Fruit fly (Drosophila melanogaster) whole organism, wandering third instar larva: Measurements from ENCODE around the gene Ccn.

Experiments
- Abd-B ChIP-seq: fragments of >200 bp; optimal IDR thresholded peaks from 2 replicates; lab custom pipeline; 2017; ENCODE audit warnings: missing biosample characterization, missing genetic modification characterization
- CG32264 ChIP-seq: fragments of 200-800 bp; sonication (Bioruptor generic); optimal IDR thresholded peaks from 2 replicates; lab custom pipeline; 2016; ENCODE audit warnings: missing biosample characterization, missing genetic modification characterization
- CG9705 ChIP-seq: fragments of 200-800 bp; sonication (Bioruptor generic); optimal IDR thresholded peaks from 2 replicates; lab custom pipeline; 2018; ENCODE audit warnings: missing biosample characterization, mild to moderate bottlenecking, missing genetic modification characterization
- CrebA ChIP-seq: fragments of 200-800 bp; sonication (Bioruptor generic); optimal IDR thresholded peaks from 2 replicates; lab custom pipeline; 2016; ENCODE audit warnings: missing biosample characterization, mild to moderate bottlenecking, missing genetic modification characterization, borderline replicate concordance
- Dfd ChIP-seq: fragments of >200 bp; optimal IDR thresholded peaks from 2 replicates; lab custom pipeline; 2017; ENCODE audit warnings: missing biosample characterization, missing genetic modification characterization
- Dif ChIP-seq: fragments of 200-275, 200-300 bp; sonication (Bioruptor generic); optimal IDR thresholded peaks from 2 replicates; lab custom pipeline; 2018; ENCODE audit warnings: missing biosample characterization, missing genetic modification characterization; ENCODE audit not compliant: partially characterized antibody
- GATAd ChIP-seq: sonication (Bioruptor generic); optimal IDR thresholded peaks from 2 replicates; lab custom pipeline; 2016; ENCODE audit warnings: missing biosample characterization, missing genetic modification characterization
- HLH106 ChIP-seq: fragments of 200-800 bp; optimal IDR thresholded peaks from 3 replicates; lab custom pipeline; 2019; ENCODE audit warnings: missing biosample characterization, mild to moderate bottlenecking, missing genetic modification characterization, moderate library complexity
- Hnf4 ChIP-seq: fragments of 200-800 bp; sonication (Bioruptor generic); optimal IDR thresholded peaks from 2 replicates; lab custom pipeline; 2016; ENCODE audit warnings: missing biosample characterization, mild to moderate bottlenecking, missing genetic modification characterization
- Hr78 ChIP-seq: fragments of >200 bp; optimal IDR thresholded peaks from 2 replicates; lab custom pipeline; 2017; ENCODE audit warnings: missing biosample characterization, missing genetic modification characterization
- Hr83 ChIP-seq: fragments of 200-300 bp; sonication (Bioruptor generic); optimal IDR thresholded peaks from 2 replicates; lab custom pipeline; 2016; ENCODE audit warnings: missing biosample characterization, mild to moderate bottlenecking, missing genetic modification characterization, moderate library complexity; ENCODE audit not compliant: poor library complexity, severe bottlenecking
- Jra ChIP-seq: sonication (Bioruptor generic); optimal IDR thresholded peaks from 2 replicates; lab custom pipeline; 2016; ENCODE audit warnings: missing biosample characterization, missing genetic modification characterization
- Mio ChIP-seq: sonication (Bioruptor generic); optimal IDR thresholded peaks from 2 replicates; lab custom pipeline; 2016; ENCODE audit warnings: missing biosample characterization, missing genetic modification characterization
- Myc ChIP-seq: fragments of >200 bp; optimal IDR thresholded peaks from 2 replicates; lab custom pipeline; 2017
- N ChIP-seq: fragments of >200 bp; optimal IDR thresholded peaks from 2 replicates; lab custom pipeline; 2018; ENCODE audit warnings: missing biosample characterization, missing external identifiers, missing genetic modification characterization
- OdsH ChIP-seq: fragments of 200-800 bp; sonication (Bioruptor generic); optimal IDR thresholded peaks from 2 replicates; lab custom pipeline; 2016; ENCODE audit warnings: missing biosample characterization, mild to moderate bottlenecking, missing genetic modification characterization
- Rel ChIP-seq, 2 experiments: fragments of 200-800 bp; sonication (Bioruptor generic) in 1 of 2; optimal IDR thresholded peaks; 2 replicates in 1 of 2; 3 replicates in 1 of 2; lab custom pipeline; 2016 to 2019; ENCODE audit warnings: mild to moderate bottlenecking in 2 of 2, missing biosample characterization in 2 of 2, missing genetic modification characterization in 2 of 2, moderate library complexity in 1 of 2
- Sp1 ChIP-seq: fragments of 200-800 bp; sonication (Bioruptor generic); optimal IDR thresholded peaks from 3 replicates; lab custom pipeline; 2019; ENCODE audit warnings: missing biosample characterization, mild to moderate bottlenecking, missing genetic modification characterization, moderate library complexity
- Vsx2 ChIP-seq: fragments of 200-300, 225-300 bp; sonication (Bioruptor generic); optimal IDR thresholded peaks from 2 replicates; lab custom pipeline; 2018; ENCODE audit warnings: missing biosample characterization, missing genetic modification characterization; ENCODE audit not compliant: partially characterized antibody
- br ChIP-seq: fragments of 200-800 bp; sonication (Bioruptor generic); optimal IDR thresholded peaks from 2 replicates; lab custom pipeline; 2016; ENCODE audit warnings: missing biosample characterization, missing genetic modification characterization
- brk ChIP-seq: fragments of 200-800 bp; sonication (Bioruptor generic); optimal IDR thresholded peaks from 2 replicates; lab custom pipeline; 2016; ENCODE audit warnings: missing biosample characterization, mild to moderate bottlenecking, missing genetic modification characterization
- dl ChIP-seq, 2 experiments: fragments of 175-275, 200-275 bp in 1 of 2; fragments of 200-275 bp in 1 of 2; sonication (Bioruptor generic); optimal IDR thresholded peaks; lab custom pipeline; 2018; ENCODE audit warnings: mild to moderate bottlenecking in 2 of 2, missing biosample characterization in 2 of 2, missing genetic modification characterization in 2 of 2, moderate library complexity in 2 of 2; ENCODE audit not compliant: partially characterized antibody in 2 of 2, insufficient read depth in 1 of 2
- dmrt93B ChIP-seq: fragments of 200-800 bp; sonication (Bioruptor generic); optimal IDR thresholded peaks from 2 replicates; lab custom pipeline; 2018; ENCODE audit warnings: missing biosample characterization, mild to moderate bottlenecking, missing genetic modification characterization
- dsf ChIP-seq: sonication (Bioruptor generic); optimal IDR thresholded peaks from 2 replicates; lab custom pipeline; 2016; ENCODE audit warnings: missing biosample characterization, missing genetic modification characterization, borderline replicate concordance
- ey ChIP-seq: fragments of 200-800 bp; sonication (Bioruptor generic); optimal IDR thresholded peaks from 2 replicates; lab custom pipeline; 2016; ENCODE audit warnings: missing biosample characterization, missing genetic modification characterization
- foxo ChIP-seq, 2 experiments: fragments of 200-800 bp; sonication (Bioruptor generic); optimal IDR thresholded peaks; 2 replicates in 1 of 2; 3 replicates in 1 of 2; lab custom pipeline; 2016 to 2017; ENCODE audit warnings: missing biosample characterization in 2 of 2, missing genetic modification characterization in 2 of 2
- fru ChIP-seq: fragments of 200-800 bp; sonication (Bioruptor generic); optimal IDR thresholded peaks from 3 replicates; lab custom pipeline; 2016; ENCODE audit warnings: missing biosample characterization, mild to moderate bottlenecking, missing genetic modification characterization
- h ChIP-seq: fragments of 200-800 bp; sonication (Bioruptor generic); optimal IDR thresholded peaks from 3 replicates; lab custom pipeline; 2016; ENCODE audit warnings: missing biosample characterization, mild to moderate bottlenecking, missing genetic modification characterization
- jim ChIP-seq: fragments of 175-275, 200-325 bp; sonication (Bioruptor generic); optimal IDR thresholded peaks from 2 replicates; lab custom pipeline; 2016; ENCODE audit warnings: missing biosample characterization, mild to moderate bottlenecking, missing genetic modification characterization
- lola ChIP-seq: fragments of >200 bp; optimal IDR thresholded peaks from 2 replicates; lab custom pipeline; 2017; ENCODE audit warnings: missing biosample characterization, missing genetic modification characterization
- pan ChIP-seq: fragments of >200 bp; optimal IDR thresholded peaks from 2 replicates; lab custom pipeline; 2017
- psq ChIP-seq: fragments of 200-800 bp; sonication (Bioruptor generic); optimal IDR thresholded peaks from 3 replicates; lab custom pipeline; 2017; ENCODE audit warnings: missing biosample characterization, mild to moderate bottlenecking, missing genetic modification characterization, moderate library complexity
- rgr ChIP-seq: fragments of 200-800 bp; sonication (Bioruptor generic); optimal IDR thresholded peaks from 3 replicates; lab custom pipeline; 2016; ENCODE audit warnings: missing biosample characterization, mild to moderate bottlenecking, missing genetic modification characterization
- sage ChIP-seq: fragments of 200-800 bp; sonication (Bioruptor generic); optimal IDR thresholded peaks from 2 replicates; lab custom pipeline; 2016; ENCODE audit warnings: missing biosample characterization, mild to moderate bottlenecking, missing genetic modification characterization
- sv ChIP-seq: fragments of 200-800 bp; sonication (Bioruptor generic); optimal IDR thresholded peaks from 3 replicates; lab custom pipeline; 2016; ENCODE audit warnings: missing biosample characterization, missing genetic modification characterization
- tai ChIP-seq: sonication (Bioruptor generic); optimal IDR thresholded peaks from 2 replicates; lab custom pipeline; 2016; ENCODE audit warnings: missing biosample characterization, missing genetic modification characterization
- usp ChIP-seq: fragments of >200 bp; optimal IDR thresholded peaks from 2 replicates; lab custom pipeline; 2017; ENCODE audit warnings: missing biosample characterization, missing genetic modification characterization
- woc ChIP-seq: sonication (Bioruptor generic); optimal IDR thresholded peaks from 2 replicates; lab custom pipeline; 2016; ENCODE audit warnings: missing biosample characterization, mild to moderate bottlenecking, missing genetic modification characterization

Ccn gene

DNA sequence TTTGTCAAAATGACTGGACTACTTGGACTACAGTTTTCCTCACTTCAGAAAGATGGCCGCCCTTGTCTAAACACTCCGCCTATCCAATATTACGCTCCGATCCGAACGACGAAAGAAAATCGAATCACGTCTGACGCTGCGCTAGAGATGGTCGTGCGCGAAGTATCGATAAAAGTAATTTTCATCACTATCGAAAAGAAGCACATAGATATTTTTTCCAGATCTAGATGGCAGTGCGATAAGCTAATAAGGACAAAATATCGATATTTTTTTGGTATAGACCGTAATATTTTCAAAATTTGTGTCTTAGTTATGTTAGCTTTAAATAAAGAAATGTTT is 44.9 kb upstream of the Ccn start, which contains the start of gene Pep (continued):
- peak; percentile 8 for TF ChIP-seq jim (GFP tag; lab: Kevin White, UChicago)
- TF ChIP-seq Hr78 (GFP tag; lab: Kevin White, UChicago) = no peak

DNA sequence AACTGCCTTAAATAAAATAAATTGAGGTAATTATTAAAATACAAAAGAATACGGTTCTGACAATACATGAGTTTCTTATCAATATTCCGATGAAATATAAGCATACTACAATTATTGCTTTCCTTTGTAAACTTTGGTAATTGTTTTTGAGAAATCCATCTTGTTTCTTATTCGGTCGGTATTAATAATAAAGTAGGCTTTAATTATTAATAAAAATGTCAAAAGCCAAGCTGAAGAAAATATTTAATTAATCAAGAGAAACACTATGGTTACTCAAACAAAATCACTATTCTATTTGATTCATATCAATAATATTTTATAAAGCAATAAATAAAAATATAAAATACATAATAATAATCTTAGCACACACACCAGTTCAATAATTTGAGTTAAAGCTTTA is 43.2 kb upstream of the Ccn start, which contains the start of gene CG43085:
Gene CG43085 (minus strand): TSS at position 101 of the 400 bp plus-strand sequence.
- TF ChIP-seq jim (GFP tag; lab: Kevin White, UChicago) = no peak
- TF ChIP-seq usp (GFP tag; lab: Kevin White, UChicago) = no peak
- TF ChIP-seq dsf = no peak
- no peak for TF ChIP-seq Vsx2 (GFP tag; lab: Kevin White, UChicago)
- no peak for TF ChIP-seq lola (GFP tag; lab: Kevin White, UChicago)
- TF ChIP-seq Sp1 (GFP tag; lab: Kevin White, UChicago) = no peak
- no peak for TF ChIP-seq CG9705 (GFP tag; lab: Kevin White, UChicago)
- TF ChIP-seq Dif (GFP tag; lab: Kevin White, UChicago) = no peak
- TF ChIP-seq rgr (GFP tag; lab: Kevin White, UChicago) = no peak

DNA sequence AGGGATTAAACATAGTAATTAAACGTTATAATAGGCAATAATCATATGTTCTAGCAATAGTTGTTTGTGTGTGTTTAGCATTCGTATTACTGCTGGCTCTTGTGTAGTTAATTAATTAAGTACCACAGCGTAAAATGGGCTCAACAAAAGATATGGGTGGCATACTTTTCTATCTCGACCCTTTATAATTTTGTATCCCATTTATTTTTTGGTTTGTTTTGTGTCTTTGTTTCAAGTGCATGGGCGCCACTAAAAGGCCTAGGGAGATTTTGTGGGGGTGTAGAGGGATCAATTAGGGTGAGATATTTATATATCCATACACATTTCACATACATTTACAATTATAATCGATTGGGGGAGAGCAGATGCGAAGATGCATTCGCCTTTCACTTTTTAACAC is 42.3 kb upstream of the Ccn start:
- no peak for TF ChIP-seq Vsx2 (GFP tag; lab: Kevin White, UChicago)
- TF ChIP-seq brk (GFP tag; lab: Kevin White, UChicago) = no peak
- no peak for TF ChIP-seq Mio (GFP tag; lab: Kevin White, UChicago)
- TF ChIP-seq dmrt93B (GFP tag; lab: Kevin White, UChicago) = no peak
- no peak for TF ChIP-seq CG32264 (GFP tag; lab: Kevin White, UChicago)
- TF ChIP-seq CG9705 (GFP tag; lab: Kevin White, UChicago) = no peak
- TF ChIP-seq br (GFP tag; lab: Kevin White, UChicago) = no peak
- no peak for TF ChIP-seq Hnf4 (GFP tag; lab: Kevin White, UChicago)
- TF ChIP-seq jim (GFP tag; lab: Kevin White, UChicago) = no peak
- TF ChIP-seq tai (GFP tag; lab: Kevin White, UChicago) = no peak
- no peak for TF ChIP-seq woc (GFP tag; lab: Kevin White, UChicago)
- TF ChIP-seq dsf = no peak
- TF ChIP-seq Jra = no peak

DNA sequence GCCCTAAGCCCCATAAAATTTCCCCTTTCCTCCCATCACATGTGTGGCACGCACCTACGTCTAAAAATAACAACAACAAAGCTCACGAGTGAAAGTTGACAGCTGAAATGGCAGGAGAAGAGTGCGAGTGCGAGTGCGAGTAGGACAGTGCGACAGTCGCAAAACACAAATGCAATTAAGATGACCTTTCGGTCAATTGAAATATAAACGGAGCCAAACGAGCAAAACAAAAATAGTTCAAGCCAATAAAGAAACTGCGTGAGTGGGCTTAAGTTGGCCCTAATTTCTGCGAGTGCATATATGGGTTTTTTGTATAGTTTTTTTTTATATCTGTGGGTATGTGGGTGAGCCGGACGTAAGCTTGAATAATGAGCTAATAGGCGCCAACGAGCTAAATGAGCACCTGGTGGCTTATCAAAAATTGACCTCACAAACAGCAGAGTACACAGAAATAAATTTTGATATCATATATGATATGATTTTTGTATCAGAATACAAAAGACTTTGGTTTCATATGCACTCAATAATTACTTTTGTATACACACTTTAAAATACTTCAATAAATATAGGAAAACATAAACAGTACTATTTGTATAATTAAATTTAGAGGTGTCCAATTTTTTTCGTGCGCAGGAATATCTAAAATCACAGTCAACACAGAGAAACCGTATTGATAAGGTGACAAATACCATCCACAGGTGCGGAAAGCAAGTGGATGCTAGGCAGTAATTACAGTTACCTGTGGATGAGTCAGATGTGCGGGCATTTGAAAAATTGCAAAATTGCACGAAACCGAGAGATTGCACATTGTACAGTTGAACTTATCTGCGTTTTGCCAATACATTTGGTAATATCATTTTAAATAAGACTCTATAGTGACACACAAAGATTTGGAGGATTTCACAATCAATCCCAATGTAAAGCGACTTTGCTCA is 37.8 kb upstream of the Ccn start:
- TF ChIP-seq Dfd (no peak), fru (GFP tag; lab: Kevin White, UChicago) (peak; percentile 39), Mio (GFP tag; lab: Kevin White, UChicago) (no peak), GATAd (GFP tag; lab: Kevin White, UChicago) (no peak), Rel (GFP tag; optimal IDR thresholded peaks at IDR 0.05; lab: Kevin White, UChicago) (no peak), Rel (tag; optimal IDR thresholded peaks at IDR 0.05; lab: Kevin White, UChicago) (no peak), sage (no peak), Abd-B (no peak), Hr78 (GFP tag; lab: Kevin White, UChicago) (no peak), Vsx2 (GFP tag; lab: Kevin White, UChicago) (no peak), brk (GFP tag; lab: Kevin White, UChicago) (no peak), OdsH (peak; percentile 29), lola (GFP tag; lab: Kevin White, UChicago) (no peak), psq (GFP tag; lab: Kevin White, UChicago) (no peak), dmrt93B (GFP tag; lab: Kevin White, UChicago) (no peak), Hr83 (GFP tag; lab: Kevin White, UChicago) (no peak), CG32264 (GFP tag; lab: Kevin White, UChicago) (no peak), foxo (GFP tag; optimal IDR thresholded peaks at IDR 0.05; lab: Kevin White, UChicago) (peak in 1 of 2 experiments; percentile 34), Dif (GFP tag; lab: Kevin White, UChicago) (no peak), Sp1 (GFP tag; lab: Kevin White, UChicago) (peak; percentile 24), CG9705 (GFP tag; lab: Kevin White, UChicago) (no peak), woc (GFP tag; lab: Kevin White, UChicago) (no peak), sv (no peak), h (peak; percentile 49), usp (GFP tag; lab: Kevin White, UChicago) (no peak), dsf (no peak), N (GFP tag; lab: Kevin White, UChicago) (no peak), Myc (lab: Kevin White, UChicago) (no peak), tai (GFP tag; lab: Kevin White, UChicago) (no peak), dl (GFP tag; optimal IDR thresholded peaks at IDR 0.05; lab: Kevin White, UChicago; ENCODE audit: insufficient read depth in 1 of 2, partially characterized antibody in 2 of 2) (no peak), pan (lab: Kevin White, UChicago) (no peak), ey (peak; percentile 12), Hnf4 (GFP tag; lab: Kevin White, UChicago) (no peak), HLH106 (tag; lab: Kevin White, UChicago) (peak; percentile 19), rgr (GFP tag; lab: Kevin White, UChicago) (peak; percentile 9), Jra (no peak), br (GFP tag; lab: Kevin White, UChicago) (no peak), CrebA (GFP tag; lab: Kevin White, UChicago) (no peak)
